Worm (Caenorhabditis elegans) whole organism, mixed stage, embryonic: ENCODE results near the gene clc-19.
A peak's percentile ranks its signal among the peaks of the same experiment; 100 is the strongest.

Experiments used
- M03D4.4 ChIP-seq: sonication (generic microtip); optimal IDR thresholded peaks from 2 replicates; lab custom pipeline; 2017; ENCODE audit warnings: mild to moderate bottlenecking, missing genetic modification characterization, missing compliant biosample characterization
- bed-3 ChIP-seq: fragments of 200-800 bp; sonication (Bioruptor generic); optimal IDR thresholded peaks from 3 replicates; lab custom pipeline; 2018; ENCODE audit warnings: mild to moderate bottlenecking, missing genetic modification characterization, moderate library complexity, missing compliant biosample characterization
- blmp-1 ChIP-seq: fragments of 150-350 bp; optimal IDR thresholded peaks from 2 replicates; lab custom pipeline; 2014; ENCODE audit warnings: missing biosample characterization, missing genetic modification characterization
- ceh-39 ChIP-seq: fragments of 150-350 bp; optimal IDR thresholded peaks from 2 replicates; lab custom pipeline; 2014; ENCODE audit warnings: missing biosample characterization, missing genetic modification characterization
- ceh-43 ChIP-seq: fragments of 200-800 bp; sonication (Bioruptor generic); optimal IDR thresholded peaks from 2 replicates; lab custom pipeline; 2018; ENCODE audit warnings: mild to moderate bottlenecking, missing genetic modification characterization, moderate library complexity, missing compliant biosample characterization
- ceh-83 ChIP-seq: fragments of 200-800 bp; sonication (Bioruptor generic); optimal IDR thresholded peaks from 2 replicates; lab custom pipeline; 2018; ENCODE audit warnings: mild to moderate bottlenecking, missing genetic modification characterization, missing compliant biosample characterization
- ces-1 ChIP-seq: fragments of 150-350 bp; optimal IDR thresholded peaks from 2 replicates; lab custom pipeline; 2014; ENCODE audit warnings: missing biosample characterization, missing genetic modification reagents, missing genetic modification characterization
- cnd-1 ChIP-seq: fragments of 200-800 bp; sonication (Bioruptor generic); optimal IDR thresholded peaks from 2 replicates; lab custom pipeline; 2018; ENCODE audit warnings: mild to moderate bottlenecking, missing genetic modification characterization, missing compliant biosample characterization
- drap-1 ChIP-seq: fragments of 200-800 bp; sonication (Bioruptor generic); optimal IDR thresholded peaks from 3 replicates; lab custom pipeline; 2018; ENCODE audit warnings: mild to moderate bottlenecking, missing genetic modification characterization, missing compliant biosample characterization
- elt-1 ChIP-seq: sonication (generic microtip); optimal IDR thresholded peaks from 2 replicates; lab custom pipeline; 2017; ENCODE audit warnings: missing genetic modification characterization, mild to moderate bottlenecking, missing compliant biosample characterization, antibody characterized with exemption, moderate library complexity, borderline replicate concordance; ENCODE audit not compliant: insufficient read depth
- elt-3 ChIP-seq: fragments of 150-350 bp; optimal IDR thresholded peaks from 2 replicates; lab custom pipeline; 2014; ENCODE audit warnings: missing biosample characterization, missing genetic modification characterization
- flh-1 ChIP-seq: fragments of 200-800 bp; sonication (Bioruptor generic); optimal IDR thresholded peaks from 2 replicates; lab custom pipeline; 2018; ENCODE audit warnings: mild to moderate bottlenecking, missing genetic modification characterization, moderate library complexity, missing compliant biosample characterization
- ham-2 ChIP-seq: fragments of 200-800 bp; sonication (Bioruptor generic); optimal IDR thresholded peaks from 2 replicates; lab custom pipeline; 2018; ENCODE audit warnings: mild to moderate bottlenecking, missing genetic modification characterization, missing compliant biosample characterization
- hlh-1 ChIP-seq: fragments of 150-350 bp; optimal IDR thresholded peaks from 2 replicates; lab custom pipeline; 2014; ENCODE audit warnings: missing biosample characterization, missing genetic modification reagents, missing genetic modification characterization
- lin-13 ChIP-seq: fragments of 150-350 bp; optimal IDR thresholded peaks from 2 replicates; lab custom pipeline; 2014; ENCODE audit warnings: missing biosample characterization, missing genetic modification characterization
- lin-32 ChIP-seq: fragments of 200-800 bp; sonication (Bioruptor generic); optimal IDR thresholded peaks from 2 replicates; lab custom pipeline; 2018; ENCODE audit warnings: mild to moderate bottlenecking, missing genetic modification characterization, missing compliant biosample characterization
- lsy-2 ChIP-seq: fragments of 150-350 bp; optimal IDR thresholded peaks from 2 replicates; lab custom pipeline; 2014; ENCODE audit warnings: missing biosample characterization, missing genetic modification characterization
- mab-5 ChIP-seq: fragments of 150-350 bp; optimal IDR thresholded peaks from 2 replicates; lab custom pipeline; 2014; ENCODE audit warnings: missing biosample characterization, missing genetic modification characterization
- mep-1 ChIP-seq: fragments of 150-350 bp; optimal IDR thresholded peaks from 2 replicates; lab custom pipeline; 2017; ENCODE audit warnings: missing biosample characterization, missing genetic modification reagents, missing genetic modification characterization, inconsistent platforms
- mls-2 ChIP-seq: sonication (generic microtip); optimal IDR thresholded peaks from 2 replicates; lab custom pipeline; 2016; ENCODE audit warnings: mild to moderate bottlenecking, missing genetic modification characterization, moderate library complexity, missing compliant biosample characterization
- nhr-12 ChIP-seq: fragments of 150-350 bp; optimal IDR thresholded peaks from 2 replicates; lab custom pipeline; 2014; ENCODE audit warnings: missing biosample characterization, missing genetic modification characterization
- nhr-2 ChIP-seq: fragments of 150-350 bp; optimal IDR thresholded peaks from 2 replicates; lab custom pipeline; 2014; ENCODE audit warnings: missing biosample characterization, missing genetic modification characterization
- nhr-237 ChIP-seq: fragments of 150-350 bp; optimal IDR thresholded peaks from 2 replicates; lab custom pipeline; 2014; ENCODE audit warnings: missing biosample characterization, missing genetic modification characterization
- nhr-28 ChIP-seq: fragments of 150-350 bp; optimal IDR thresholded peaks from 2 replicates; lab custom pipeline; 2014; ENCODE audit warnings: missing biosample characterization, missing genetic modification characterization
- nhr-76 ChIP-seq: sonication (generic microtip); optimal IDR thresholded peaks from 2 replicates; lab custom pipeline; 2017; ENCODE audit warnings: missing biosample characterization, missing genetic modification characterization
- pha-4 ChIP-seq: fragments of 150-350 bp; optimal IDR thresholded peaks from 2 replicates; lab custom pipeline; 2018; ENCODE audit warnings: missing biosample characterization, missing genetic modification reagents, missing genetic modification characterization
- sem-2 ChIP-seq: fragments of 200-800 bp; sonication (Bioruptor generic); optimal IDR thresholded peaks from 2 replicates; lab custom pipeline; 2018; ENCODE audit warnings: mild to moderate bottlenecking, missing genetic modification characterization, missing compliant biosample characterization
- snpc-4 ChIP-seq: fragments of 150-350 bp; optimal IDR thresholded peaks from 2 replicates; lab custom pipeline; 2014; ENCODE audit warnings: missing biosample characterization, missing genetic modification characterization
- sptf-1 ChIP-seq: sonication (generic microtip); optimal IDR thresholded peaks from 2 replicates; lab custom pipeline; 2017; ENCODE audit warnings: mild to moderate bottlenecking, missing genetic modification characterization, moderate library complexity, missing compliant biosample characterization
- tbx-8 ChIP-seq: fragments of 200-800 bp; sonication (Bioruptor generic); optimal IDR thresholded peaks from 2 replicates; lab custom pipeline; 2018; ENCODE audit warnings: mild to moderate bottlenecking, missing genetic modification characterization, moderate library complexity, missing compliant biosample characterization
- unc-120 ChIP-seq: sonication (generic microtip); optimal IDR thresholded peaks from 2 replicates; lab custom pipeline; 2017; ENCODE audit warnings: missing genetic modification characterization, missing compliant biosample characterization; ENCODE audit not compliant: poor library complexity, severe bottlenecking
- unc-39 ChIP-seq: fragments of 150-350 bp; optimal IDR thresholded peaks from 2 replicates; lab custom pipeline; 2014; ENCODE audit warnings: missing biosample characterization, missing genetic modification characterization
- unc-62 ChIP-seq: fragments of 150-350 bp; optimal IDR thresholded peaks from 2 replicates; lab custom pipeline; 2014; ENCODE audit warnings: missing biosample characterization, missing genetic modification reagents, missing genetic modification characterization
- zip-8 ChIP-seq: fragments of 150-350 bp; optimal IDR thresholded peaks from 2 replicates; lab custom pipeline; 2014; ENCODE audit warnings: missing biosample characterization, missing genetic modification characterization
- ztf-11 ChIP-seq: fragments of 150-350 bp; optimal IDR thresholded peaks from 2 replicates; lab custom pipeline; 2014; ENCODE audit warnings: missing biosample characterization, missing genetic modification characterization

clc-19 gene

DNA sequence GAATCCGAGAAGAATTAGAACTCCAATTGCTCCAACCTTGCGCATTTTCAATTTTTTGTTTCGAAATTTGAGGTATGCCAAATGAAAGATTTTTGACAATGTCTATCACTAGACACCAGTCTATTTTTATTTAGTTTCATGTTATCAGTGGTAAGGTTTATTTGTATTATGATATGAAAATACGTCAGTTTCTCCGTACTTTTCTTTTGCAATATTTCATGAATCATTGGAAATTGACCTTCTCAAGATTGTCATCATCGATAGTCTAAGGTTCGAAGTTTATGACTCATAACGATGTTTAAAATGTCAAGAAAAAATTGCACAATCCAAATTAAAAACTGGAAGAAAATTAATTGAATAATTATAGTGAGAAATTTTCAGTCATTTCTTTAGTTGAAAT lies at the start of gene clc-19:
clc-19 (minus strand) TSS at position 135 of the 400 bp plus-strand sequence.
- TF ChIP-seq unc-62 (GFP tag; lab: Kevin White, UChicago) (no peak), snpc-4 (no peak), cnd-1 (no peak), M03D4.4 (tag; lab: Kevin White, UChicago) (no peak), ceh-39 (tag; lab: Kevin White, UChicago) (no peak), lsy-2 (no peak), blmp-1 (tag; lab: Kevin White, UChicago) (no peak), nhr-12 (tag; lab: Kevin White, UChicago) (no peak), pha-4 (tag; lab: Kevin White, UChicago) (no peak), elt-3 (no peak), nhr-237 (no peak), lin-32 (no peak), ham-2 (GFP tag; lab: Kevin White, UChicago) (no peak), ceh-43 (GFP tag; lab: Kevin White, UChicago) (no peak)

DNA sequence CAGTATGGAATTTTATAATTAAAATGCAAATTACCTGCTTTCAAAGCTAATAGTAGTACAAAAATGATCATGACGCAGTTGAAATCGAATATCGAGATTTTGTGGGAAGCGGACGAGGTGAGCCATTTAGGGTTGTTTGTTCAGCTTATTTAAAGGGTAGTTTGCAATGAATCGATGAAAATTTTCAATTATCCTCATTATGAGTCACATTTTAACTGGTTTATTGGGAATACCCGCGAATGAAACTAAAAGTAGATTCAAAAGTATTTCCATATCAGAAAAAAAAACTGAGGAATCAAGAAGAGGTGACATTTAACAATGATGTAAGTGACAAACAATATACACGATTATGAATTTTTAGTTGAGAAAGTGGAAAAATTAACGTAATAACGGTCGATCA lies 46.0 kb upstream of the clc-19 start, which contains the start of gene F23H11.7:
F23H11.7 (minus strand) TSS at position 101 of the 400 bp plus-strand sequence.
- TF ChIP-seq mep-1 (tag; lab: Kevin White, UChicago) (no peak), nhr-237 (no peak), blmp-1 (tag; lab: Kevin White, UChicago) (no peak), unc-62 (GFP tag; lab: Kevin White, UChicago) (no peak), ham-2 (GFP tag; lab: Kevin White, UChicago) (no peak), snpc-4 (no peak), pha-4 (tag; lab: Kevin White, UChicago) (no peak), sptf-1 (tag; lab: Kevin White, UChicago) (no peak), elt-3 (no peak), unc-39 (tag; lab: Kevin White, UChicago) (no peak), sem-2 (GFP tag; lab: Kevin White, UChicago) (no peak), zip-8 (tag; lab: Kevin White, UChicago) (no peak), ceh-83 (no peak), flh-1 (GFP tag; lab: Kevin White, UChicago) (no peak), drap-1 (no peak), cnd-1 (no peak)

DNA sequence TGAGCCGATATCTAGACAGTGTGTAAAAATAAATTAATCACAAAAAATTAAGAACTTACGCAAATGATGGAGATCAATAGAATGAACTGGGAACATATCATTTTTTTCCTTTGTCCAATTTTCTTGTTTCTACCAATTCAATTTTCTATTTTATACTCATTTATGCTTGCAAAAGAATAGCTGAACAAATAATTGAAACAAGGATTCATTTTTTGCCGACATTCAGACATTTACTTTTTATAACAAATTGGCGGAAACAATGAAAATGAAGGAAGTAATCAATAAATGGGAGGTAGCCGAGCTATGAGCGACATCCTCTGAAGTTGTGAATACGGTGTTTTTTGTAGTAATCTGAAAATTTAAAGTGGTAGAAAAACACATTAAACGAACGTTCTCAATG lies 43.5 kb upstream of the clc-19 start, which contains the start of gene idpp-13:
idpp-13 (minus strand) TSS at position 101 of the 400 bp plus-strand sequence.
- TF ChIP-seq nhr-2 (tag; lab: Kevin White, UChicago) (no peak), nhr-12 (tag; lab: Kevin White, UChicago) (no peak), ham-2 (GFP tag; lab: Kevin White, UChicago) (no peak), M03D4.4 (tag; lab: Kevin White, UChicago) (no peak), ceh-83 (no peak), drap-1 (no peak), elt-1 (tag; lab: Kevin White, UChicago) (no peak), snpc-4 (no peak), flh-1 (GFP tag; lab: Kevin White, UChicago) (no peak), elt-3 (no peak), cnd-1 (no peak), unc-39 (tag; lab: Kevin White, UChicago) (no peak), unc-62 (GFP tag; lab: Kevin White, UChicago) (no peak), unc-120 (tag; lab: Kevin White, UChicago) (no peak), ztf-11 (no peak)

ce11 chrIII:910540-911311 lies 37.4 kb upstream of the clc-19 start, which contains the start of the genes F23H11.5 and bra-2:
F23H11.5 (minus strand) TSS chrIII:910590.
bra-2 (plus strand) TSS chrIII:911261.
- no peak for TF ChIP-seq blmp-1 (tag; lab: Kevin White, UChicago)
- TF ChIP-seq snpc-4 = no peak
- no peak for TF ChIP-seq unc-62 (GFP tag; lab: Kevin White, UChicago)
- TF ChIP-seq ceh-39 (tag; lab: Kevin White, UChicago) = peak; percentile 6
- TF ChIP-seq drap-1 = no peak
- TF ChIP-seq ztf-11 = no peak
- no peak for TF ChIP-seq unc-39 (tag; lab: Kevin White, UChicago)
- TF ChIP-seq mab-5 (tag; lab: Kevin White, UChicago) = no peak
- no peak for TF ChIP-seq unc-120 (tag; lab: Kevin White, UChicago)
- TF ChIP-seq lin-13 = no peak
- TF ChIP-seq nhr-12 (tag; lab: Kevin White, UChicago) = no peak
- no peak for TF ChIP-seq nhr-28 (tag; lab: Kevin White, UChicago)
- no peak for TF ChIP-seq lin-32
- no peak for TF ChIP-seq cnd-1
- TF ChIP-seq elt-3 = no peak
- TF ChIP-seq tbx-8 (GFP tag; lab: Kevin White, UChicago) = no peak
- no peak for TF ChIP-seq sptf-1 (tag; lab: Kevin White, UChicago)
- TF ChIP-seq hlh-1 (tag; lab: Kevin White, UChicago) = no peak
- no peak for TF ChIP-seq ceh-83
- TF ChIP-seq zip-8 (tag; lab: Kevin White, UChicago) = peak; percentile 92
- TF ChIP-seq ceh-43 (GFP tag; lab: Kevin White, UChicago) = no peak
- no peak for TF ChIP-seq mep-1 (tag; lab: Kevin White, UChicago)
- peak; percentile 22 for TF ChIP-seq pha-4 (tag; lab: Kevin White, UChicago)
- no peak for TF ChIP-seq nhr-76
- no peak for TF ChIP-seq ham-2 (GFP tag; lab: Kevin White, UChicago)
- peak; percentile 26 for TF ChIP-seq elt-1 (tag; lab: Kevin White, UChicago)
- TF ChIP-seq nhr-2 (tag; lab: Kevin White, UChicago) = no peak
- no peak for TF ChIP-seq nhr-237
- TF ChIP-seq lsy-2 = peak; percentile 80
- TF ChIP-seq mls-2 = no peak
- TF ChIP-seq flh-1 (GFP tag; lab: Kevin White, UChicago) = no peak
- TF ChIP-seq ces-1 (GFP tag; lab: Kevin White, UChicago) = peak; percentile 28
- TF ChIP-seq bed-3 (GFP tag; lab: Kevin White, UChicago) = no peak
